Worm (Caenorhabditis elegans): ENCODE data around the gene fbxb-15.

fbxb-15 gene

ce11 chrII:1607575-1607974 lies 45.7 kb downstream of the fbxb-15 start:
- TF ChIP-seq ceh-22 (tag; optimal IDR thresholded peaks at IDR 0.05): no peak
- no peak for TF ChIP-seq pha-4 (tag; optimal IDR thresholded peaks at IDR 0.05)
- no peak for TF ChIP-seq C08G9.2 (tag; optimal IDR thresholded peaks at IDR 0.05)
- no peak for TF ChIP-seq che-1 (tag; optimal IDR thresholded peaks at IDR 0.05)
- no peak for TF ChIP-seq elt-4 (tag; optimal IDR thresholded peaks at IDR 0.05)
- TF ChIP-seq ceh-18 (tag; optimal IDR thresholded peaks at IDR 0.05): no peak
- no peak for TF ChIP-seq ahr-1 (tag; optimal IDR thresholded peaks at IDR 0.05)
- TF ChIP-seq Y22D7AL.16 (tag; optimal IDR thresholded peaks at IDR 0.05): no peak
- no peak for TF ChIP-seq syd-9 (tag; optimal IDR thresholded peaks at IDR 0.05)
- no peak for TF ChIP-seq C38D4.7 (GFP tag; optimal IDR thresholded peaks at IDR 0.05)
- TF ChIP-seq ceh-48 (tag; optimal IDR thresholded peaks at IDR 0.05): no peak
- TF ChIP-seq lim-6 (tag; optimal IDR thresholded peaks at IDR 0.05): no peak

- no peak for TF ChIP-seq hlh-30 (tag; optimal IDR thresholded peaks at IDR 0.05; ENCODE audit: insufficient read depth)
- TF ChIP-seq pros-1 (tag; optimal IDR thresholded peaks at IDR 0.05): no peak
- TF ChIP-seq fkh-6 (tag; optimal IDR thresholded peaks at IDR 0.05): no peak
- TF ChIP-seq ztf-16 (tag; optimal IDR thresholded peaks at IDR 0.05): no peak
- TF ChIP-seq ceh-45 (GFP tag; IDR thresholded peaks at IDR 0.05): no peak
- no peak for TF ChIP-seq hlh-8 (tag; optimal IDR thresholded peaks at IDR 0.05)
- TF ChIP-seq ama-1 (optimal IDR thresholded peaks at IDR 0.05): no peak
- no peak for TF ChIP-seq C08G9.2 (tag; optimal IDR thresholded peaks at IDR 0.05)
These were observed 47.2 kb downstream of the fbxb-15 start, which contains the start of gene bath-33 for ce11 chrII:1606079-1606478. bath-33 (minus strand) TSS chrII:1606179.

ce11 chrII:1605010-1605409 lies 48.3 kb downstream of the fbxb-15 start:
- no peak for TF ChIP-seq pax-1 (tag; optimal IDR thresholded peaks at IDR 0.05)
- peak; percentile 98 for TF ChIP-seq dve-1 (tag; optimal IDR thresholded peaks at IDR 0.05)

ce11 chrII:1603049-1603448 lies 50.2 kb downstream of the fbxb-15 start:
- TF ChIP-seq Y22D7AL.16 (tag; optimal IDR thresholded peaks at IDR 0.05) (no peak), tbx-2 (tag; optimal IDR thresholded peaks at IDR 0.05) (no peak), ceh-34 (tag; optimal IDR thresholded peaks at IDR 0.05) (no peak), pat-9 (tag; optimal IDR thresholded peaks at IDR 0.05) (no peak), K09A11.1 (tag; optimal IDR thresholded peaks at IDR 0.05; ENCODE audit: insufficient read depth) (no peak), K02D7.2 (tag; optimal IDR thresholded peaks at IDR 0.05) (no peak), ceh-18 (tag; optimal IDR thresholded peaks at IDR 0.05) (no peak), unc-86 (tag; optimal IDR thresholded peaks at IDR 0.05) (no peak), pha-4 (tag; optimal IDR thresholded peaks at IDR 0.05) (no peak), C08G9.2 (tag; optimal IDR thresholded peaks at IDR 0.05) (no peak)
